Fruit fly (Drosophila melanogaster) whole organism, embryonic: Measurements from ENCODE around the gene CG3764.

ENCODE experiments used
- Ada2b ChIP-seq: fragments of 200-800 bp; sonication (Bioruptor generic); IDR thresholded peaks from 2 replicates; pipeline ENCODE4 v1.3.6; 2022; ENCODE audit warnings: missing biosample characterization, missing genetic modification characterization
- CG1024 ChIP-seq: fragments of 200-800 bp; sonication (Bioruptor generic); IDR thresholded peaks from 2 replicates; pipeline ENCODE4 v1.3.6; 2022; ENCODE audit warnings: missing biosample characterization, missing genetic modification characterization
- CG13424 ChIP-seq: fragments of 200-800 bp; sonication (Bioruptor generic); optimal IDR thresholded peaks from 2 replicates; lab custom pipeline; 2019; ENCODE audit warnings: missing biosample characterization, mild to moderate bottlenecking, missing genetic modification characterization, moderate library complexity
- CG1603 ChIP-seq: fragments of 200-800 bp; sonication (Bioruptor generic); optimal IDR thresholded peaks from 2 replicates; lab custom pipeline; 2019; ENCODE audit warnings: missing biosample characterization, mild to moderate bottlenecking, missing genetic modification characterization, moderate library complexity
- CG17328 ChIP-seq: fragments of 200-800 bp; sonication (Bioruptor generic); IDR thresholded peaks from 2 replicates; pipeline ENCODE4 v1.3.6; 2022; ENCODE audit warnings: missing biosample characterization, missing genetic modification characterization
- CG2199 ChIP-seq: fragments of 200-800 bp; sonication (Bioruptor generic); IDR thresholded peaks from 3 replicates; pipeline ENCODE4 v1.3.6; 2022; ENCODE audit warnings: missing biosample characterization, missing genetic modification characterization
- CG2678 ChIP-seq: fragments of 200-800 bp; sonication (Bioruptor generic); optimal IDR thresholded peaks from 3 replicates; lab custom pipeline; 2019; ENCODE audit warnings: missing biosample characterization, mild to moderate bottlenecking, missing genetic modification characterization, moderate library complexity
- CG2712 ChIP-seq: fragments of 200-800 bp; optimal IDR thresholded peaks from 3 replicates; lab custom pipeline; 2019; ENCODE audit warnings: missing biosample characterization, mild to moderate bottlenecking, missing genetic modification characterization, moderate library complexity
- CG31224 ChIP-seq: fragments of 200-800 bp; sonication (Bioruptor generic); IDR thresholded peaks from 2 replicates; pipeline ENCODE4 v1.3.6; 2022; ENCODE audit warnings: missing biosample characterization, missing genetic modification characterization
- CG33213 ChIP-seq: fragments of 200-800 bp; sonication (Bioruptor generic); optimal IDR thresholded peaks from 3 replicates; lab custom pipeline; 2016; ENCODE audit warnings: missing biosample characterization, missing genetic modification characterization
- CG4854 ChIP-seq: fragments of 200-800 bp; sonication (Bioruptor generic); optimal IDR thresholded peaks from 2 replicates; lab custom pipeline; 2016; ENCODE audit warnings: missing biosample characterization, missing genetic modification characterization, inconsistent platforms
- CG7556 ChIP-seq: fragments of 200-800 bp; sonication (Bioruptor generic); optimal IDR thresholded peaks from 2 replicates; lab custom pipeline; 2017; ENCODE audit warnings: missing biosample characterization, mild to moderate bottlenecking, missing genetic modification characterization
- CG7928 ChIP-seq: fragments of 200-800 bp; sonication (Bioruptor generic); optimal IDR thresholded peaks from 2 replicates; lab custom pipeline; 2017; ENCODE audit warnings: missing biosample characterization, mild to moderate bottlenecking, missing genetic modification characterization
- CG8290 ChIP-seq, 3 experiments: fragments of 200-800 bp; sonication (Bioruptor generic); optimal IDR thresholded peaks; 2 replicates each; lab custom pipeline; 2016 to 2019; ENCODE audit warnings: missing biosample characterization in 3 of 3, missing genetic modification characterization in 3 of 3, mild to moderate bottlenecking in 2 of 3, moderate library complexity in 1 of 3
- CG8478 ChIP-seq: fragments of >200 bp; optimal IDR thresholded peaks from 2 replicates; lab custom pipeline; 2018
- CHES-1-like ChIP-seq: fragments of 200-800 bp; sonication (Bioruptor generic); optimal IDR thresholded peaks from 2 replicates; lab custom pipeline; 2016; ENCODE audit warnings: missing biosample characterization, missing genetic modification characterization
- CkIIα-i1 ChIP-seq: fragments of 200-800 bp; sonication (Bioruptor generic); IDR thresholded peaks from 2 replicates; pipeline ENCODE4 v1.3.6; 2022; ENCODE audit warnings: missing biosample characterization, missing genetic modification characterization
- Dip3 ChIP-seq: fragments of 200-800 bp; sonication (Bioruptor generic); optimal IDR thresholded peaks from 3 replicates; lab custom pipeline; 2016; ENCODE audit warnings: missing biosample characterization, missing genetic modification characterization
- E2f1 ChIP-seq: fragments of 200-800 bp; sonication (Bioruptor generic); IDR thresholded peaks from 2 replicates; pipeline ENCODE4 v1.3.6; 2022; ENCODE audit warnings: missing biosample characterization, missing genetic modification characterization
- Fer1 ChIP-seq: fragments of 200-800 bp; sonication (Bioruptor generic); optimal IDR thresholded peaks from 2 replicates; lab custom pipeline; 2017; ENCODE audit warnings: missing biosample characterization, mild to moderate bottlenecking, missing genetic modification characterization
- Hr51 ChIP-seq, 2 experiments: fragments of 200-800 bp; sonication (Bioruptor generic); optimal IDR thresholded peaks; 2 replicates in 1 of 2; 3 replicates in 1 of 2; lab custom pipeline; 2016 to 2018; ENCODE audit warnings: missing biosample characterization in 2 of 2, missing genetic modification characterization in 2 of 2, mild to moderate bottlenecking in 1 of 2, moderate library complexity in 1 of 2
- Hsf ChIP-seq: fragments of 200-800 bp; sonication (Bioruptor generic); optimal IDR thresholded peaks from 3 replicates; lab custom pipeline; 2016; ENCODE audit warnings: missing biosample characterization, missing genetic modification characterization
- MTF-1 ChIP-seq: fragments of 200-800 bp; sonication (Bioruptor generic); optimal IDR thresholded peaks from 2 replicates; lab custom pipeline; 2018; ENCODE audit warnings: missing biosample characterization, mild to moderate bottlenecking, missing genetic modification characterization, borderline replicate concordance
- Mrtf ChIP-seq: fragments of 200-800 bp; sonication (Bioruptor generic); IDR thresholded peaks from 3 replicates; pipeline ENCODE4 v1.3.6; 2022; ENCODE audit warnings: missing biosample characterization, missing genetic modification characterization
- NK7.1 ChIP-seq: fragments of 200-800 bp; sonication (Bioruptor generic); optimal IDR thresholded peaks from 3 replicates; lab custom pipeline; 2016; ENCODE audit warnings: missing biosample characterization, missing genetic modification characterization
- Rfx ChIP-seq: fragments of 200-800 bp; sonication (Bioruptor generic); IDR thresholded peaks from 2 replicates; pipeline ENCODE4 v1.3.6; 2022; ENCODE audit warnings: missing biosample characterization, missing genetic modification characterization
- Rx ChIP-seq: fragments of 200-800 bp; sonication (Bioruptor generic); IDR thresholded peaks from 2 replicates; pipeline ENCODE4 v1.3.6; 2022; ENCODE audit warnings: missing biosample characterization, missing genetic modification characterization
- Six4 ChIP-seq: fragments of 200-800 bp; sonication (Bioruptor generic); optimal IDR thresholded peaks from 2 replicates; lab custom pipeline; 2016; ENCODE audit warnings: missing biosample characterization, missing genetic modification characterization
- Sry-δ ChIP-seq: fragments of 200-800 bp; sonication (Bioruptor generic); optimal IDR thresholded peaks from 2 replicates; lab custom pipeline; 2016; ENCODE audit warnings: missing biosample characterization, missing genetic modification characterization
- YL-1 ChIP-seq: fragments of 200-800 bp; sonication (Bioruptor generic); optimal IDR thresholded peaks from 3 replicates; lab custom pipeline; 2017; ENCODE audit warnings: missing biosample characterization, mild to moderate bottlenecking, missing genetic modification characterization
- al ChIP-seq: fragments of 200-800 bp; sonication (Bioruptor generic); IDR thresholded peaks from 2 replicates; pipeline ENCODE4 v1.3.6; 2022; ENCODE audit warnings: missing biosample characterization, missing genetic modification characterization
- amos ChIP-seq: fragments of 200-800 bp; sonication (Bioruptor generic); IDR thresholded peaks from 2 replicates; pipeline ENCODE4 v1.3.6; 2022; ENCODE audit warnings: missing biosample characterization, missing genetic modification characterization; ENCODE audit not compliant: partially characterized antibody
- ash1 ChIP-seq: fragments of 200-800 bp; sonication (Bioruptor generic); optimal IDR thresholded peaks from 2 replicates; lab custom pipeline; 2018; ENCODE audit warnings: missing biosample characterization, mild to moderate bottlenecking, missing genetic modification characterization
- cas ChIP-seq: fragments of 200-800 bp; sonication (Bioruptor generic); IDR thresholded peaks from 2 replicates; pipeline ENCODE4 v1.3.6; 2022; ENCODE audit warnings: missing biosample characterization, missing genetic modification characterization
- chm ChIP-seq: fragments of 200-800 bp; sonication (Bioruptor generic); IDR thresholded peaks from 2 replicates; pipeline ENCODE4 v1.3.6; 2022; ENCODE audit warnings: missing biosample characterization, missing genetic modification characterization
- crol ChIP-seq: fragments of 200-800 bp; sonication (Bioruptor generic); IDR thresholded peaks from 2 replicates; pipeline ENCODE4 v1.3.6; 2022; ENCODE audit warnings: missing biosample characterization, missing genetic modification characterization
- dpn ChIP-seq, 2 experiments: fragments of 200-800 bp; sonication (Bioruptor generic); optimal IDR thresholded peaks; 3 replicates each; lab custom pipeline; 2016; ENCODE audit warnings: missing biosample characterization in 2 of 2, missing genetic modification characterization in 2 of 2
- esg ChIP-seq: fragments of 200-800 bp; sonication (Bioruptor generic); conservative IDR thresholded peaks from 2 replicates; pipeline ENCODE4 v1.3.6; 2022; ENCODE audit warnings: missing biosample characterization, missing genetic modification characterization
- fd96Cb ChIP-seq: fragments of 200-800 bp; sonication (Bioruptor generic); optimal IDR thresholded peaks from 2 replicates; lab custom pipeline; 2018; ENCODE audit warnings: missing biosample characterization, mild to moderate bottlenecking, missing genetic modification characterization, moderate library complexity
- lab ChIP-seq: fragments of 200-800 bp; sonication (Bioruptor generic); optimal IDR thresholded peaks from 3 replicates; lab custom pipeline; 2017; ENCODE audit warnings: missing biosample characterization, missing genetic modification characterization, mild to moderate bottlenecking, moderate library complexity, missing genetic modification reagents
- mirr ChIP-seq: fragments of 200-800 bp; sonication (Bioruptor generic); optimal IDR thresholded peaks from 3 replicates; lab custom pipeline; 2018; ENCODE audit warnings: missing biosample characterization, mild to moderate bottlenecking, missing genetic modification characterization
- otp ChIP-seq: fragments of 200-800 bp; sonication (Bioruptor generic); IDR thresholded peaks from 3 replicates; pipeline ENCODE4, ENCODE4 v1.3.6; 2022; ENCODE audit warnings: missing biosample characterization, missing genetic modification characterization
- peb ChIP-seq: fragments of 200-800 bp; sonication (Bioruptor generic); IDR thresholded peaks from 2 replicates; pipeline ENCODE4 v1.3.6; 2022; ENCODE audit warnings: missing biosample characterization, missing genetic modification characterization
- pnt ChIP-seq: fragments of 200-800 bp; sonication (Bioruptor generic); optimal IDR thresholded peaks from 3 replicates; lab custom pipeline; 2016; ENCODE audit warnings: missing biosample characterization, missing genetic modification characterization
- row ChIP-seq: fragments of 200-800 bp; sonication (Bioruptor generic); IDR thresholded peaks from 3 replicates; pipeline ENCODE4 v1.3.6; 2022; ENCODE audit warnings: missing biosample characterization, missing genetic modification characterization
- run ChIP-seq: fragments of 200-800 bp; sonication (Bioruptor generic); optimal IDR thresholded peaks from 3 replicates; lab custom pipeline; 2018; ENCODE audit warnings: missing biosample characterization, mild to moderate bottlenecking, missing genetic modification characterization
- sd ChIP-seq: fragments of 200-800 bp; sonication (Bioruptor generic); optimal IDR thresholded peaks from 3 replicates; lab custom pipeline; 2018; ENCODE audit warnings: missing biosample characterization, mild to moderate bottlenecking, missing genetic modification characterization, moderate library complexity
- so ChIP-seq: fragments of 200-800 bp; sonication (Bioruptor generic); IDR thresholded peaks from 3 replicates; pipeline ENCODE4 v1.3.6; 2022; ENCODE audit warnings: missing biosample characterization, missing genetic modification characterization
- tio ChIP-seq: fragments of 200-800 bp; sonication (Bioruptor generic); optimal IDR thresholded peaks from 2 replicates; lab custom pipeline; 2017; ENCODE audit warnings: missing biosample characterization, missing genetic modification characterization, inconsistent platforms

CG3764 gene

DNA sequence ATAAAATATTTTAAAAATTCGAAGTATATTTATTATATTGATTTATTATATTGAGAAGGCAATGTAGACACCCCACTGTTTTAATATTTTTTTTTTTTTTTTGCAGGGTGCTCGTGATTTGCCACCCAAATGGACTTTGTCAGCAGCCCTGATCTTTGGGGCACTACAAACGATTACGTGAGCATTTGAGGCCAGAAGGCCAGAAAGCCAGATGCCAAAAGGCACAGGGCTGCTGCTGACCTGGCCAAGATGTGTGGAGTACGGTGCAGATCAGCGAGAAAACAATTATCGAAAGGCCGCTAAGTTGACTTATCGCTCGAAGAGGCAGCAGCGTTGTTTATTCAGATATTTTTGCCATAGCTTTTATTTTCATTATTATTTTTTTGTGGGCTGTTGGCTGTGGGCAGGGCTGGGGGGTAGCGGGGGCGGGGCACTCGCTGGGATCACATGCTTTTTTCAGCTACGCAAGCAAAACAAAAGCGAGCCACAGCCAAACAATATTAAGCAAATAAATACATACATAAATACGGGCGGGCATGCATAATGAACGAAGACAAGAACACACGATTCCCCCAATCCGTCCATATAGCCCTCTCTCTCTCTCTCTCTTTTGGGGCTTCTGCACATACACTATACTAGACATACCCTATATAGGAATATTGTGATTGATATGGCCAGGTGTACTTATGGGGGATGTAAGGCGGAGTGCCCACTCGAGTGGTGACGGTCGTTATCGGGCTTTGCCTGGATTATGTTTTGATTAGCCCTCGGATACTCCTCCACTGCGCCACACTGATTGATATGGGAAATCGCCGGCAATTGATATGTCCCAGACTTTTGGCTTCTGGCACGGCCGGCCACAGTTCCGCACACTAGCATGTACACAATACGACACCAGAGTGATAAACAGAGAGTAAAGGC, 8.9 kb downstream of the CG3764 start (continued):
- TF ChIP-seq lab (GFP tag; lab: Kevin White, UChicago) (peak; percentile 81), CG2678 (tag; lab: Kevin White, UChicago) (peak; percentile 8), Rfx (GFP tag; lab: Robert Waterston, UW) (peak; percentile 41; the same call in 1 of the 2 replicates), fd96Cb (tag; lab: Kevin White, UChicago) (no peak), MTF-1 (GFP tag; lab: Kevin White, UChicago) (no peak), CG1024 (GFP tag; lab: Robert Waterston, UW) (no peak), Rx (GFP tag; lab: Robert Waterston, UW) (no peak), peb (no peak), otp (GFP tag; lab: Robert Waterston, UW) (0 out of 3 replicates have a peak, but pooled peaks have one; percentile 30), esg (GFP tag; lab: Robert Waterston, UW) (no peak), mirr (GFP tag; lab: Kevin White, UChicago) (peak; percentile 84), CkIIα-i1 (no peak), E2f1 (GFP tag; lab: Robert Waterston, UW) (0 out of 2 replicates have a peak, but pooled peaks have one; percentile 8), CG4854 (GFP tag; lab: Kevin White, UChicago) (no peak), YL-1 (no peak), amos (no peak), Sry-δ (GFP tag; lab: Kevin White, UChicago) (no peak), CG33213 (GFP tag; lab: Kevin White, UChicago) (no peak), crol (GFP tag; lab: Robert Waterston, UW) (peak; percentile 82), CG17328 (GFP tag; lab: Robert Waterston, UW) (no peak), cas (GFP tag; lab: Robert Waterston, UW) (no peak), chm (GFP tag; lab: Robert Waterston, UW) (0 out of 2 replicates have a peak, but pooled peaks have one; percentile 19), Fer1 (peak; percentile 42), pnt (GFP tag; lab: Kevin White, UChicago) (no peak), Mrtf (0 out of 3 replicates have a peak, but pooled peaks have one; percentile 26), run (tag; lab: Kevin White, UChicago) (no peak), Dip3 (GFP tag; lab: Kevin White, UChicago) (no peak), CG2199 (GFP tag; lab: Robert Waterston, UW) (0 out of 3 replicates have a peak, but pooled peaks have one; percentile 14), so (GFP tag; lab: Robert Waterston, UW) (no peak), Hsf (GFP tag; lab: Kevin White, UChicago) (no peak), CG8478 (lab: Kevin White, UChicago) (no peak), al (GFP tag; lab: Robert Waterston, UW) (no peak), CHES-1-like (GFP tag; lab: Kevin White, UChicago) (no peak), CG1603 (tag; lab: Kevin White, UChicago) (no peak), dpn (GFP tag; optimal IDR thresholded peaks at IDR 0.05; lab: Kevin White, UChicago) (no peak), NK7.1 (GFP tag; lab: Kevin White, UChicago) (no peak), Hr51 (GFP tag; optimal IDR thresholded peaks at IDR 0.05; lab: Kevin White, UChicago) (peak in 1 of 2 experiments; percentile 33), row (0 out of 3 replicates have a peak, but pooled peaks have one; percentile 45), CG31224 (GFP tag; lab: Robert Waterston, UW) (peak; percentile 5; the same call in 1 of the 2 replicates), tio (no peak), Ada2b (GFP tag; lab: Robert Waterston, UW) (no peak), CG7928 (GFP tag; lab: Kevin White, UChicago) (no peak), CG8290 (GFP tag; optimal IDR thresholded peaks at IDR 0.05; lab: Kevin White, UChicago) (no peak), CG8290 (tag; optimal IDR thresholded peaks at IDR 0.05; lab: Kevin White, UChicago) (peak in 1 of 2 experiments; percentile 2), CG13424 (tag; lab: Kevin White, UChicago) (no peak), sd (tag; lab: Kevin White, UChicago) (peak; percentile 52), ash1 (GFP tag; lab: Kevin White, UChicago) (no peak), CG7556 (no peak), Six4 (GFP tag; lab: Kevin White, UChicago) (no peak), CG2712 (tag; lab: Kevin White, UChicago) (no peak)
